Fruit fly (Drosophila melanogaster): ENCODE results near the gene CG42525.

DNA sequence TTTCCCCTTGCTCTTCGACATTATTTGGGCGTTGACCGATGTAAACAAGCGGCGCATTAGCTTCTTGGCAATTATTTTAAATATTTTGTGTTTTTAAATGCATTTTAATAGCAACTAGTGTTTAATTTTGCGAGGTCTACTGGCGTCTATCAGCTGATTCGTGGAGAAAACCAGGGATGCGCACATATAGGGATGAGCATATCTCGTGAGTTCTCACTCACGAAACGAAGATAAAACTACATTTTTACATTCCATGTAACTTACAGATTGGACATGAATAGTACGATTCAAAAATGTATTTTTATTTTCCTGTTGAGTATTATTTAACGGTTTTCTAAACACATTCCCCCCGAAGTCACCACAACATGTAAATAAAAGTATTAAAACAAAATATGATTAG is 7.9 kb upstream of the CG42525 start, which contains the start of gene CG14966:
- TF ChIP-seq h (optimal IDR thresholded peaks at IDR 0.05): no peak
- TF ChIP-seq psq (optimal IDR thresholded peaks at IDR 0.05): no peak
- no peak for TF ChIP-seq ttk (optimal IDR thresholded peaks at IDR 0.05)
- no peak for TF ChIP-seq Sin3A (optimal IDR thresholded peaks at IDR 0.05)
- TF ChIP-seq insv (optimal IDR thresholded peaks at IDR 0.05): no peak
- TF ChIP-seq Myc (optimal IDR thresholded peaks at IDR 0.05): no peak

Measured in Kc167 (cell line).